Worm (Caenorhabditis elegans) whole organism, early embryonic: ENCODE measurements around the gene his-37.

Experiments used
- ama-1 ChIP-seq: fragments of 150-350 bp; optimal IDR thresholded peaks from 2 replicates; lab custom pipeline; 2014
- ceh-13 ChIP-seq: fragments of 200-800 bp; sonication (Bioruptor generic); optimal IDR thresholded peaks from 2 replicates; lab custom pipeline; 2018; ENCODE audit warnings: mild to moderate bottlenecking, missing genetic modification characterization, missing compliant biosample characterization
- ceh-36 ChIP-seq: sonication (generic microtip); optimal IDR thresholded peaks from 2 replicates; lab custom pipeline; 2016; ENCODE audit warnings: missing genetic modification characterization, inconsistent platforms, missing compliant biosample characterization
- ets-7 ChIP-seq: sonication (generic microtip); optimal IDR thresholded peaks from 2 replicates; lab custom pipeline; 2016; ENCODE audit warnings: missing genotype, missing genetic modification characterization, missing compliant biosample characterization
- sea-1 ChIP-seq: fragments of 200-800 bp; sonication (Bioruptor generic); conservative IDR thresholded peaks from 2 replicates; pipeline ENCODE4 v1.3.6; 2022; ENCODE audit warnings: missing genetic modification characterization, missing compliant biosample characterization
- tra-4 ChIP-seq: sonication (generic microtip); optimal IDR thresholded peaks from 2 replicates; lab custom pipeline; 2017; ENCODE audit warnings: missing genetic modification characterization, missing compliant biosample characterization

ce11 chrV:9582594-9583322 is 35.9 kb downstream of the his-37 start, which contains the start of gene rtfo-1:
- TF ChIP-seq sea-1 (GFP tag; lab: Robert Waterston, UW) (no peak), tra-4 (tag; lab: Kevin White, UChicago) (no peak), ceh-36 (tag; lab: Kevin White, UChicago) (peak; percentile 39), ceh-13 (GFP tag; lab: Kevin White, UChicago) (peak; percentile 42), ama-1 (lab: Kevin White, UChicago) (no peak), ets-7 (no peak)
